Worm (Caenorhabditis elegans) whole organism, mixed stage, embryonic: ENCODE data around the gene F17C11.6.

Source experiments
- M03D4.4 ChIP-seq: sonication (generic microtip); optimal IDR thresholded peaks from 2 replicates; lab custom pipeline; 2017; ENCODE audit warnings: mild to moderate bottlenecking, missing genetic modification characterization, missing compliant biosample characterization
- bed-3 ChIP-seq: fragments of 200-800 bp; sonication (Bioruptor generic); optimal IDR thresholded peaks from 3 replicates; lab custom pipeline; 2018; ENCODE audit warnings: mild to moderate bottlenecking, missing genetic modification characterization, moderate library complexity, missing compliant biosample characterization
- blmp-1 ChIP-seq: fragments of 150-350 bp; optimal IDR thresholded peaks from 2 replicates; lab custom pipeline; 2014; ENCODE audit warnings: missing biosample characterization, missing genetic modification characterization
- ceh-39 ChIP-seq: fragments of 150-350 bp; optimal IDR thresholded peaks from 2 replicates; lab custom pipeline; 2014; ENCODE audit warnings: missing biosample characterization, missing genetic modification characterization
- ceh-43 ChIP-seq: fragments of 200-800 bp; sonication (Bioruptor generic); optimal IDR thresholded peaks from 2 replicates; lab custom pipeline; 2018; ENCODE audit warnings: mild to moderate bottlenecking, missing genetic modification characterization, moderate library complexity, missing compliant biosample characterization
- ceh-83 ChIP-seq: fragments of 200-800 bp; sonication (Bioruptor generic); optimal IDR thresholded peaks from 2 replicates; lab custom pipeline; 2018; ENCODE audit warnings: mild to moderate bottlenecking, missing genetic modification characterization, missing compliant biosample characterization
- ces-1 ChIP-seq: fragments of 150-350 bp; optimal IDR thresholded peaks from 2 replicates; lab custom pipeline; 2014; ENCODE audit warnings: missing biosample characterization, missing genetic modification reagents, missing genetic modification characterization
- cnd-1 ChIP-seq: fragments of 200-800 bp; sonication (Bioruptor generic); optimal IDR thresholded peaks from 2 replicates; lab custom pipeline; 2018; ENCODE audit warnings: mild to moderate bottlenecking, missing genetic modification characterization, missing compliant biosample characterization
- drap-1 ChIP-seq: fragments of 200-800 bp; sonication (Bioruptor generic); optimal IDR thresholded peaks from 3 replicates; lab custom pipeline; 2018; ENCODE audit warnings: mild to moderate bottlenecking, missing genetic modification characterization, missing compliant biosample characterization
- flh-1 ChIP-seq: fragments of 200-800 bp; sonication (Bioruptor generic); optimal IDR thresholded peaks from 2 replicates; lab custom pipeline; 2018; ENCODE audit warnings: mild to moderate bottlenecking, missing genetic modification characterization, moderate library complexity, missing compliant biosample characterization
- ham-2 ChIP-seq: fragments of 200-800 bp; sonication (Bioruptor generic); optimal IDR thresholded peaks from 2 replicates; lab custom pipeline; 2018; ENCODE audit warnings: mild to moderate bottlenecking, missing genetic modification characterization, missing compliant biosample characterization
- hlh-1 ChIP-seq: fragments of 150-350 bp; optimal IDR thresholded peaks from 2 replicates; lab custom pipeline; 2014; ENCODE audit warnings: missing biosample characterization, missing genetic modification reagents, missing genetic modification characterization
- lin-13 ChIP-seq: fragments of 150-350 bp; optimal IDR thresholded peaks from 2 replicates; lab custom pipeline; 2014; ENCODE audit warnings: missing biosample characterization, missing genetic modification characterization
- lin-32 ChIP-seq: fragments of 200-800 bp; sonication (Bioruptor generic); optimal IDR thresholded peaks from 2 replicates; lab custom pipeline; 2018; ENCODE audit warnings: mild to moderate bottlenecking, missing genetic modification characterization, missing compliant biosample characterization
- lsy-2 ChIP-seq: fragments of 150-350 bp; optimal IDR thresholded peaks from 2 replicates; lab custom pipeline; 2014; ENCODE audit warnings: missing biosample characterization, missing genetic modification characterization
- mep-1 ChIP-seq: fragments of 150-350 bp; optimal IDR thresholded peaks from 2 replicates; lab custom pipeline; 2017; ENCODE audit warnings: missing biosample characterization, missing genetic modification reagents, missing genetic modification characterization, inconsistent platforms
- mls-2 ChIP-seq: sonication (generic microtip); optimal IDR thresholded peaks from 2 replicates; lab custom pipeline; 2016; ENCODE audit warnings: mild to moderate bottlenecking, missing genetic modification characterization, moderate library complexity, missing compliant biosample characterization
- nhr-12 ChIP-seq: fragments of 150-350 bp; optimal IDR thresholded peaks from 2 replicates; lab custom pipeline; 2014; ENCODE audit warnings: missing biosample characterization, missing genetic modification characterization
- nhr-237 ChIP-seq: fragments of 150-350 bp; optimal IDR thresholded peaks from 2 replicates; lab custom pipeline; 2014; ENCODE audit warnings: missing biosample characterization, missing genetic modification characterization
- nhr-28 ChIP-seq: fragments of 150-350 bp; optimal IDR thresholded peaks from 2 replicates; lab custom pipeline; 2014; ENCODE audit warnings: missing biosample characterization, missing genetic modification characterization
- nhr-76 ChIP-seq: sonication (generic microtip); optimal IDR thresholded peaks from 2 replicates; lab custom pipeline; 2017; ENCODE audit warnings: missing biosample characterization, missing genetic modification characterization
- pha-4 ChIP-seq: fragments of 150-350 bp; optimal IDR thresholded peaks from 2 replicates; lab custom pipeline; 2018; ENCODE audit warnings: missing biosample characterization, missing genetic modification reagents, missing genetic modification characterization
- sptf-1 ChIP-seq: sonication (generic microtip); optimal IDR thresholded peaks from 2 replicates; lab custom pipeline; 2017; ENCODE audit warnings: mild to moderate bottlenecking, missing genetic modification characterization, moderate library complexity, missing compliant biosample characterization
- unc-120 ChIP-seq: sonication (generic microtip); optimal IDR thresholded peaks from 2 replicates; lab custom pipeline; 2017; ENCODE audit warnings: missing genetic modification characterization, missing compliant biosample characterization; ENCODE audit not compliant: poor library complexity, severe bottlenecking
- unc-62 ChIP-seq: fragments of 150-350 bp; optimal IDR thresholded peaks from 2 replicates; lab custom pipeline; 2014; ENCODE audit warnings: missing biosample characterization, missing genetic modification reagents, missing genetic modification characterization
- zip-8 ChIP-seq: fragments of 150-350 bp; optimal IDR thresholded peaks from 2 replicates; lab custom pipeline; 2014; ENCODE audit warnings: missing biosample characterization, missing genetic modification characterization
- ztf-11 ChIP-seq: fragments of 150-350 bp; optimal IDR thresholded peaks from 2 replicates; lab custom pipeline; 2014; ENCODE audit warnings: missing biosample characterization, missing genetic modification characterization

F17C11.6 gene

DNA sequence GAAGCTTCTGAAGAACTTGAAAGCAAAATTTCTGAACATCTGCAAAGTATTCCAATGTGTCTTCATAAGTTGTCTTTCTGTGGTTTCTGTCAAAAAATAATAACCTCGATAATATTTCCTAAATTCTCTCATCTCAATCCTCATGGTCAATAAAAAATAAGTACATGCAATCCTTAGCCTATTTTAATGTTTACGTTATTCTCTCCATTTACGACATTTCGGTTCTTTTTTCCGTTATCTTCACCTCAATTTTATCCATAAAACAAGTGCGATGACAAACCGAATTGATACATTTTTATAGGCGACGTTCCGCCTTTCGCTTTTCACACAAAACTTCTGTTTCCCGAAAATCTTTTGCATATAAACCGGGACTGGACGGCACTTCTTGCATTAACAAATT is 5.4 kb upstream of the F17C11.6 start, which contains the start of gene col-153:
col-153 (plus strand) TSS at position 301 of the 400 bp plus-strand sequence.
- no peak for TF ChIP-seq mep-1
- no peak for TF ChIP-seq ceh-43 (GFP tag; lab: Kevin White, UChicago)
- TF ChIP-seq sptf-1 (tag; lab: Kevin White, UChicago) = no peak
- no peak for TF ChIP-seq ces-1 (GFP tag; lab: Kevin White, UChicago)
- TF ChIP-seq nhr-76 (tag; lab: Kevin White, UChicago) = no peak
- TF ChIP-seq flh-1 (GFP tag; lab: Kevin White, UChicago) = no peak
- TF ChIP-seq unc-120 (tag; lab: Kevin White, UChicago) = no peak
- TF ChIP-seq nhr-12 (tag; lab: Kevin White, UChicago) = no peak
- no peak for TF ChIP-seq ceh-83 (GFP tag; lab: Kevin White, UChicago)
- no peak for TF ChIP-seq pha-4
- no peak for TF ChIP-seq ztf-11 (tag; lab: Kevin White, UChicago)
- TF ChIP-seq unc-62 = no peak
- TF ChIP-seq zip-8 (tag; lab: Kevin White, UChicago) = no peak
- TF ChIP-seq lsy-2 = no peak
- TF ChIP-seq hlh-1 = no peak
- TF ChIP-seq ham-2 = no peak
- TF ChIP-seq M03D4.4 (tag; lab: Kevin White, UChicago) = no peak
- TF ChIP-seq nhr-28 (tag; lab: Kevin White, UChicago) = no peak

DNA sequence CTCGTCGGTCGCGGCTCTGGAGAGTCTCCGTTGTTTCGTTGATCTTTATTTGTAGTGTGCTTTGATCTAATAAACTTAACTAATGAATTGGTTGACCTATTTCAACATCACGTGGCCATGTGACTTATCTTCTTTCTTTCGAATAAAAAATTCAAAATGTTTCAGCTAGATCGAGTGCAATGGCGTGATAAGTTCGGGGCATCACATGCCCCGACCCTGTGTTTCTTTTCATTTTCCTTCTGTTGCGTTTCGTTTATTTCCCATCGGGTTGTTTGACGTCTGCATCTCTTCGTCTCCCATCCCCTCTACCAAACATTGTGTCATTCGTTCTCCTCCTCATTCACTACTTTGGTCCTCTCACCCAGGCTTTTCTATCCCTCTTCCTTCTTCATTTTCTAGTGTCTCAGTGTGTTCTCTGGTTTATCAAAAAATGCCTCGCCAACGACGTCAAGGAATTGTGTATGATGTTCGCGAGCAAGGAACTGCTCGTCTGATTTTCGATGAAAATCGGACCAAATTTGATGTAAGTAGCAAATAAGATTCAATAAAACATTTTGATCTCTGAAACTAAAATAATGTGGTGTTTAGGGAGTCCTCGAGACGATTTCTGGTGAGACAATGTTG is 3.2 kb upstream of the F17C11.6 start, which contains the start of gene F17C11.4:
F17C11.4 (plus strand) TSS at position 206 of the 624 bp plus-strand sequence.
- TF ChIP-seq ceh-39 (tag; lab: Kevin White, UChicago) (no peak), mls-2 (tag; lab: Kevin White, UChicago) (no peak), ceh-83 (GFP tag; lab: Kevin White, UChicago) (no peak), mep-1 (no peak), bed-3 (GFP tag; lab: Kevin White, UChicago) (no peak), lin-32 (GFP tag; lab: Kevin White, UChicago) (no peak), unc-120 (tag; lab: Kevin White, UChicago) (peak; percentile 14), ces-1 (GFP tag; lab: Kevin White, UChicago) (peak; percentile 6), cnd-1 (tag; lab: Kevin White, UChicago) (no peak), nhr-76 (tag; lab: Kevin White, UChicago) (no peak), drap-1 (GFP tag; lab: Kevin White, UChicago) (no peak), hlh-1 (no peak), lin-13 (tag; lab: Kevin White, UChicago) (no peak), sptf-1 (tag; lab: Kevin White, UChicago) (no peak)

DNA sequence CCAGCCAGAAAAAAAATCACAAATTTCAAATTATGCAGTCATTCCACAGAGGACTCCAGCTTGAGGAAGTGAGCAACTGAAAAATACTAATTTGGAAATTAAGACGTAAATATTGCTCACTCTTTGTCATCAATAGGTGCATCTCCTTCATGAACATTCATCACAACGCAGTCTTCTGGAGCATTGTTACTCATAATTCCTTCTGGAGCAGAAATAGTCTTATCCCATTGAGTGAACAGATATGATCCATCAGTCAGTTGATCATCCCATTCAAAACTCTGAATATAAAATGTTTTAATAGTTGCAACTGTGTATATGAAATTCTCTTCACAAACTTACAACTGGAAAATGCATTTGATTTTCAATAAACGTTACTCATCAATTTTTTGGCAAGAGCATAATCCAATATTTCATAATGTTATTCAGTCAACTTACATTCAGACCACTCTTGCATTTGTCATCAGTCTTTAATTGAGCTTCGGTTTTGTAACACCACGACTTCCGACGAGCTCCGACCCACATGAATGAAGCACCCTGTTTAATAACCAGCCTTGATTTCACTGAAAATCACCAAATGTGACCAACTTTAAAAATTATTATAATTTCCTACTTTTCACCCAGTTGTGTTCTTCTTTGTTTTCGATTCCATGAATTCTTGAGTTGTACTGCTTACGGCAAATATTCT is 1.3 kb upstream of the F17C11.6 start:
- no peak for TF ChIP-seq lin-32 (GFP tag; lab: Kevin White, UChicago)
- no peak for TF ChIP-seq blmp-1
- TF ChIP-seq nhr-12 (tag; lab: Kevin White, UChicago) = no peak
- TF ChIP-seq lsy-2 = no peak
- no peak for TF ChIP-seq pha-4
- TF ChIP-seq unc-120 (tag; lab: Kevin White, UChicago) = no peak
- no peak for TF ChIP-seq nhr-76 (tag; lab: Kevin White, UChicago)
- TF ChIP-seq lin-13 (tag; lab: Kevin White, UChicago) = no peak
- TF ChIP-seq nhr-28 (tag; lab: Kevin White, UChicago) = no peak
- no peak for TF ChIP-seq zip-8 (tag; lab: Kevin White, UChicago)
- no peak for TF ChIP-seq hlh-1
- TF ChIP-seq drap-1 (GFP tag; lab: Kevin White, UChicago) = no peak
- TF ChIP-seq ceh-39 (tag; lab: Kevin White, UChicago) = no peak
- no peak for TF ChIP-seq ces-1 (GFP tag; lab: Kevin White, UChicago)
- no peak for TF ChIP-seq mls-2 (tag; lab: Kevin White, UChicago)
- TF ChIP-seq bed-3 (GFP tag; lab: Kevin White, UChicago) = no peak
- no peak for TF ChIP-seq flh-1 (GFP tag; lab: Kevin White, UChicago)
- TF ChIP-seq ceh-43 (GFP tag; lab: Kevin White, UChicago) = no peak

DNA sequence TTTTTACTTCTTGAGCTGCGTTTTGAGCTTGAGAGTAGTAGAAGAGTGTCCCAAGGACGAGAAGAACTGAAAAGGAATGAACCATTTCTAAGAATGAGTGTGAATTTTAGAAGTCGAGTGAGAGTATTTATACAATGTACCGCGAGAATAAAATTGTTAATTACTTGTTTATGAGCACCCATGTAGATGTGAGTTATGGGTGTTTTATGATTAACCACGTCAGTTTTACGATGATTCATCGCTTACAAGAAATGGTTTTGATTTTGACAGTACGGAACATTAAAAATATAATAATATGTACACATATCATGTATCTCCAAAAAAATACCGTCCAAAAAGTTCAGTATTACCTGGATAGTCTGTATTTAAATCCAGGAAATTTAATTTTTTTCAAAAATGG is 587 bp upstream of the F17C11.6 start, which contains the start of gene clec-221:
clec-221 (minus strand) TSS at position 101 of the 400 bp plus-strand sequence.
- TF ChIP-seq ham-2 (no peak), drap-1 (GFP tag; lab: Kevin White, UChicago) (no peak), flh-1 (GFP tag; lab: Kevin White, UChicago) (no peak), nhr-237 (tag; lab: Kevin White, UChicago) (no peak)
